Worm (Caenorhabditis elegans): ENCODE data around the gene H43E16.1.

H43E16.1 gene

ce11 chrII:6682918-6683317, 8.8 kb downstream of the H43E16.1 start:
- TF ChIP-seq nhr-10 (tag; optimal IDR thresholded peaks at IDR 0.05) = no peak
- no peak for TF ChIP-seq R02D3.7 (tag; optimal IDR thresholded peaks at IDR 0.05)
- TF ChIP-seq mep-1 (tag; optimal IDR thresholded peaks at IDR 0.05) = no peak
- no peak for TF ChIP-seq ceh-82 (tag; optimal IDR thresholded peaks at IDR 0.05)
- no peak for TF ChIP-seq Y5F2A.4 (GFP tag; optimal IDR thresholded peaks at IDR 0.05)
- no peak for TF ChIP-seq hlh-11 (tag; optimal IDR thresholded peaks at IDR 0.05)
- peak; percentile 41 for TF ChIP-seq unc-130 (GFP tag; optimal IDR thresholded peaks at IDR 0.05)
- TF ChIP-seq unc-62 (GFP tag; optimal IDR thresholded peaks at IDR 0.05 in 1 of 2) = peak in 1 of 2 experiments; percentile 24
- TF ChIP-seq unc-62 (tag; optimal IDR thresholded peaks at IDR 0.05) = no peak
- TF ChIP-seq mdl-1 (tag; optimal IDR thresholded peaks at IDR 0.05) = no peak
- no peak for TF ChIP-seq ZK337.2 (GFP tag; IDR thresholded peaks at IDR 0.05)
- no peak for TF ChIP-seq mes-2 (tag; optimal IDR thresholded peaks at IDR 0.05; ENCODE audit: poor library complexity, severe bottlenecking)

- TF ChIP-seq nhr-6 (tag; optimal IDR thresholded peaks at IDR 0.05) = peak; percentile 31
- no peak for TF ChIP-seq nhr-25 (tag; optimal IDR thresholded peaks at IDR 0.05; ENCODE audit: borderline replicate concordance, insufficient read depth)
- TF ChIP-seq ceh-28 (tag; optimal IDR thresholded peaks at IDR 0.05) = no peak
- TF ChIP-seq rbr-2 (tag; optimal IDR thresholded peaks at IDR 0.05) = peak; percentile 23
- peak; percentile 71 for TF ChIP-seq hlh-30 (tag; optimal IDR thresholded peaks at IDR 0.05; ENCODE audit: insufficient read depth)
- no peak for TF ChIP-seq daf-16 (GFP tag; optimal IDR thresholded peaks at IDR 0.05)
- peak; percentile 17 for TF ChIP-seq daf-16 (tag; optimal IDR thresholded peaks at IDR 0.05)
- peak; percentile 29; the same call in 1 of the 2 replicates for TF ChIP-seq dmd-6 (GFP tag; IDR thresholded peaks at IDR 0.05)
- TF ChIP-seq set-16 (GFP tag; IDR thresholded peaks at IDR 0.05) = no peak
- TF ChIP-seq ctbp-1 (GFP tag; IDR thresholded peaks at IDR 0.05) = 0 out of 2 replicates have a peak, but pooled peaks have one; percentile 34
- TF ChIP-seq hmg-1.1 (GFP tag; IDR thresholded peaks at IDR 0.05) = peak; percentile 56; the same call in 1 of the 2 replicates
- peak in 1 of 2 experiments; percentile 44 for TF ChIP-seq lsy-2 (tag; optimal IDR thresholded peaks at IDR 0.05)
- no peak for TF ChIP-seq Y5F2A.4 (GFP tag; optimal IDR thresholded peaks at IDR 0.05)
- TF ChIP-seq pqm-1 (tag; optimal IDR thresholded peaks at IDR 0.05) = peak; percentile 30
- peak; percentile 65 for TF ChIP-seq aha-1 (tag)
- TF ChIP-seq lin-15B (tag; optimal IDR thresholded peaks at IDR 0.05) = no peak
- no peak for TF ChIP-seq T26A8.4 (GFP tag; IDR thresholded peaks at IDR 0.05)
- no peak for TF ChIP-seq F37D6.2 (tag; optimal IDR thresholded peaks at IDR 0.05)
- TF ChIP-seq hif-1 (tag; optimal IDR thresholded peaks at IDR 0.05) = peak in 1 of 2 experiments; percentile 63
- no peak for TF ChIP-seq ceh-62 (tag; optimal IDR thresholded peaks at IDR 0.05)
- peak; percentile 53 for TF ChIP-seq mes-2 (tag; optimal IDR thresholded peaks at IDR 0.05; ENCODE audit: poor library complexity, severe bottlenecking)
- TF ChIP-seq fkh-10 (GFP tag; optimal IDR thresholded peaks at IDR 0.05) = no peak
- TF ChIP-seq unc-62 (GFP tag; optimal IDR thresholded peaks at IDR 0.05 in 1 of 2) = peak in 1 of 2 experiments; percentile 33
- no peak for TF ChIP-seq unc-62 (tag; optimal IDR thresholded peaks at IDR 0.05)
- no peak for TF ChIP-seq lin-29 (GFP tag; IDR thresholded peaks at IDR 0.05)
- peak; percentile 79 for TF ChIP-seq mxl-3 (GFP tag; optimal IDR thresholded peaks at IDR 0.05)
- TF ChIP-seq hlh-11 (tag; optimal IDR thresholded peaks at IDR 0.05) = peak; percentile 69
- TF ChIP-seq nhr-28 (tag; optimal IDR thresholded peaks at IDR 0.05) = peak; percentile 63
- no peak for TF ChIP-seq F44E2.7 (GFP tag; IDR thresholded peaks at IDR 0.05)
- peak in 1 of 2 experiments; percentile 7 for TF ChIP-seq mdl-1 (tag; optimal IDR thresholded peaks at IDR 0.05)
- no peak for TF ChIP-seq nhr-48 (tag; optimal IDR thresholded peaks at IDR 0.05)
- TF ChIP-seq madf-9 (GFP tag; conservative IDR thresholded peaks at IDR 0.05) = no peak
- no peak for TF ChIP-seq F10B5.3 (tag; optimal IDR thresholded peaks at IDR 0.05)
- no peak for TF ChIP-seq skn-1 (tag; optimal IDR thresholded peaks at IDR 0.05)
- TF ChIP-seq ama-1 (optimal IDR thresholded peaks at IDR 0.05) = peak; percentile 19
- peak; percentile 24 for TF ChIP-seq dpl-1 (GFP tag; optimal IDR thresholded peaks at IDR 0.05)
- TF ChIP-seq aly-2 (tag; optimal IDR thresholded peaks at IDR 0.05) = no peak
- TF ChIP-seq daf-8 (GFP tag; IDR thresholded peaks at IDR 0.05) = no peak
- peak; percentile 34; the same call in 1 of the 2 replicates for TF ChIP-seq vab-7 (GFP tag; IDR thresholded peaks at IDR 0.05)
- TF ChIP-seq nhr-11 (tag; optimal IDR thresholded peaks at IDR 0.05) = peak; percentile 39
Measured at ce11 chrII:6683663-6684285, 9.7 kb downstream of the H43E16.1 start, which contains the start of gene gyf-1. gyf-1 (plus strand) TSS chrII:6684235.
